Worm (Caenorhabditis elegans) whole organism, L1 larva: ENCODE results near the gene athp-2.

ENCODE experiments used
- F16B12.6 ChIP-seq: fragments of 150-350 bp; optimal IDR thresholded peaks from 2 replicates; lab custom pipeline; 2014; ENCODE audit warnings: missing biosample characterization, missing genetic modification characterization
- egl-27 ChIP-seq, 2 experiments: fragments of 150-350 bp in 1 of 2; sonication (generic microtip); optimal IDR thresholded peaks; 3 replicates each; lab custom pipeline; 2017 to 2018; ENCODE audit warnings: missing biosample characterization in 2 of 2, missing genetic modification characterization in 2 of 2, missing genetic modification reagents in 2 of 2
- fos-1 ChIP-seq: fragments of 150-350 bp; optimal IDR thresholded peaks from 2 replicates; lab custom pipeline; 2014; ENCODE audit warnings: missing biosample characterization, missing genetic modification characterization
- jun-1 ChIP-seq: fragments of 150-350 bp; optimal IDR thresholded peaks from 2 replicates; lab custom pipeline; 2014; ENCODE audit warnings: missing biosample characterization, missing genetic modification reagents, missing genetic modification characterization
- lin-13 ChIP-seq: fragments of 150-350 bp; optimal IDR thresholded peaks from 2 replicates; lab custom pipeline; 2014; ENCODE audit warnings: missing biosample characterization, missing genetic modification reagents, missing genetic modification characterization
- lin-15B ChIP-seq: fragments of 150-350 bp; sonication (generic microtip); optimal IDR thresholded peaks from 3 replicates; lab custom pipeline; 2014; ENCODE audit warnings: missing biosample characterization, missing genetic modification characterization
- lin-39 ChIP-seq: fragments of 150-350 bp; optimal IDR thresholded peaks from 2 replicates; lab custom pipeline; 2014; ENCODE audit warnings: missing biosample characterization, missing genetic modification reagents, missing genetic modification characterization
- lsy-2 ChIP-seq, 2 experiments: fragments of 150-350 bp; optimal IDR thresholded peaks; 2 replicates each; lab custom pipeline; 2014; ENCODE audit warnings: missing biosample characterization in 2 of 2, missing genetic modification characterization in 2 of 2
- nhr-237 ChIP-seq: fragments of 150-350 bp; optimal IDR thresholded peaks from 2 replicates; lab custom pipeline; 2014; ENCODE audit warnings: missing biosample characterization, missing genetic modification characterization
- nhr-76 ChIP-seq: sonication (generic microtip); optimal IDR thresholded peaks from 2 replicates; lab custom pipeline; 2017; ENCODE audit warnings: missing biosample characterization, missing genetic modification characterization
- snu-23 ChIP-seq: sonication (generic microtip); optimal IDR thresholded peaks from 2 replicates; lab custom pipeline; 2016; ENCODE audit warnings: missing genetic modification characterization, missing compliant biosample characterization
- sox-4 ChIP-seq: sonication (generic microtip); optimal IDR thresholded peaks from 2 replicates; lab custom pipeline; 2016; ENCODE audit warnings: missing genetic modification characterization, missing compliant biosample characterization
- unc-62 ChIP-seq: fragments of 150-350 bp; optimal IDR thresholded peaks from 2 replicates; lab custom pipeline; 2014; ENCODE audit warnings: missing biosample characterization, missing genetic modification reagents, missing genetic modification characterization

ce11 chrII:4383306-4383705, 43.3 kb downstream of the athp-2 start, which contains the start of gene fkh-6:
- no peak for TF ChIP-seq fos-1 (tag; lab: Kevin White, UChicago)
- TF ChIP-seq nhr-76 (tag; lab: Kevin White, UChicago), result no peak
- TF ChIP-seq F16B12.6 (tag; lab: Kevin White, UChicago), result no peak
- no peak for TF ChIP-seq snu-23 (GFP tag; lab: Kevin White, UChicago)
- TF ChIP-seq egl-27 (tag; optimal IDR thresholded peaks at IDR 0.05; lab: Kevin White, UChicago), result no peak
- TF ChIP-seq sox-4 (tag; lab: Kevin White, UChicago), result no peak
- TF ChIP-seq lin-13 (GFP tag; lab: Kevin White, UChicago), result no peak
- no peak for TF ChIP-seq unc-62
- TF ChIP-seq lin-15B, result no peak
- no peak for TF ChIP-seq lsy-2 (tag; optimal IDR thresholded peaks at IDR 0.05; lab: Kevin White, UChicago)
- no peak for TF ChIP-seq jun-1 (tag; lab: Kevin White, UChicago)
- TF ChIP-seq nhr-237 (tag; lab: Kevin White, UChicago), result no peak
- no peak for TF ChIP-seq lin-39
